Worm (Caenorhabditis elegans) whole organism, L4 larva: Measurements from ENCODE around the gene C01B9.1.

ENCODE experiments used
- F37D6.2 ChIP-seq: sonication (generic microtip); optimal IDR thresholded peaks from 2 replicates; lab custom pipeline; 2016; ENCODE audit warnings: mild to moderate bottlenecking, missing genetic modification characterization, missing compliant biosample characterization
- Y48G9A.11 ChIP-seq: fragments of 200-800 bp; sonication (Bioruptor generic); IDR thresholded peaks from 2 replicates; pipeline ENCODE4 v1.3.6; 2022; ENCODE audit warnings: missing genetic modification reagents, missing genetic modification characterization, missing compliant biosample characterization
- aha-1 ChIP-seq: fragments of 150-350 bp; peaks from one replicate; lab custom pipeline; 2014; ENCODE audit warnings: missing biosample characterization, missing genetic modification characterization
- arid-1 ChIP-seq: fragments of 200-800 bp; sonication (Bioruptor generic); conservative IDR thresholded peaks from 2 replicates; pipeline ENCODE4 v1.3.6; 2022; ENCODE audit warnings: missing genetic modification reagents, missing genetic modification characterization, missing compliant biosample characterization
- ceh-20 ChIP-seq: fragments of 200-800 bp; sonication (Bioruptor generic); IDR thresholded peaks from 2 replicates; pipeline ENCODE4 v1.3.6; 2022; ENCODE audit warnings: missing genetic modification reagents, missing genetic modification characterization, missing compliant biosample characterization
- ceh-28 ChIP-seq: fragments of 150-350 bp; optimal IDR thresholded peaks from 2 replicates; lab custom pipeline; 2014; ENCODE audit warnings: missing biosample characterization, missing genetic modification reagents, missing genetic modification characterization
- ceh-32 ChIP-seq: sonication (generic microtip); optimal IDR thresholded peaks from 2 replicates; lab custom pipeline; 2016; ENCODE audit warnings: mild to moderate bottlenecking, missing genetic modification characterization, missing compliant biosample characterization; ENCODE audit not compliant: poor library complexity
- ceh-44 ChIP-seq: fragments of 200-800 bp; sonication (Bioruptor generic); IDR thresholded peaks from 2 replicates; pipeline ENCODE4 v1.3.6; 2022; ENCODE audit warnings: missing genetic modification reagents, missing genetic modification characterization, missing compliant biosample characterization
- ces-1 ChIP-seq: fragments of 150-350 bp; sonication (generic microtip); optimal IDR thresholded peaks from 4 replicates; lab custom pipeline; 2014; ENCODE audit warnings: missing biosample characterization, missing genetic modification reagents, missing genetic modification characterization
- cey-2 ChIP-seq: sonication (generic microtip); optimal IDR thresholded peaks from 3 replicates; lab custom pipeline; 2017; ENCODE audit warnings: missing genetic modification characterization, mild to moderate bottlenecking, missing compliant biosample characterization, antibody characterized with exemption, borderline replicate concordance; ENCODE audit not compliant: insufficient read depth
- ctbp-1 ChIP-seq: fragments of 200-800 bp; sonication (Bioruptor generic); IDR thresholded peaks from 2 replicates; pipeline ENCODE4 v1.3.6; 2022; ENCODE audit warnings: missing genetic modification reagents, missing genetic modification characterization, missing compliant biosample characterization
- daf-12 ChIP-seq: fragments of 150-350 bp; optimal IDR thresholded peaks from 2 replicates; lab custom pipeline; 2014; ENCODE audit warnings: missing biosample characterization, missing genetic modification reagents, missing genetic modification characterization
- daf-19 ChIP-seq: fragments of 200-800 bp; sonication (Bioruptor generic); conservative IDR thresholded peaks from 2 replicates; pipeline ENCODE4 v1.3.6; 2022; ENCODE audit warnings: missing genetic modification characterization, missing compliant biosample characterization
- daf-8 ChIP-seq: fragments of 200-800 bp; sonication (Bioruptor generic); IDR thresholded peaks from 2 replicates; pipeline ENCODE4 v1.3.6; 2022; ENCODE audit warnings: missing genetic modification characterization, missing compliant biosample characterization
- dve-1 ChIP-seq: sonication (generic microtip); optimal IDR thresholded peaks from 2 replicates; lab custom pipeline; 2017; ENCODE audit warnings: antibody characterized with exemption, mild to moderate bottlenecking, missing genetic modification characterization, missing compliant biosample characterization; ENCODE audit not compliant: insufficient read depth
- egl-27 ChIP-seq: sonication (generic microtip); optimal IDR thresholded peaks from 3 replicates; lab custom pipeline; 2017; ENCODE audit warnings: missing biosample characterization, missing genetic modification reagents, missing genetic modification characterization
- egl-43 ChIP-seq: fragments of 200-800 bp; sonication (Bioruptor generic); IDR thresholded peaks from 2 replicates; pipeline ENCODE4 v1.3.6; 2022; ENCODE audit warnings: missing genetic modification reagents, missing genetic modification characterization, missing compliant biosample characterization
- fkh-10 ChIP-seq: fragments of 150-350 bp; optimal IDR thresholded peaks from 2 replicates; lab custom pipeline; 2014; ENCODE audit warnings: missing biosample characterization, missing genetic modification reagents, missing genetic modification characterization
- gei-8 ChIP-seq: fragments of 200-800 bp; sonication (Bioruptor generic); optimal IDR thresholded peaks from 2 replicates; lab custom pipeline; 2018; ENCODE audit warnings: mild to moderate bottlenecking, missing genetic modification characterization, missing compliant biosample characterization
- hif-1 ChIP-seq, 2 experiments: sonication (generic microtip); optimal IDR thresholded peaks; 2 replicates each; lab custom pipeline; 2016 to 2017; ENCODE audit warnings: missing compliant biosample characterization in 2 of 2, missing genetic modification characterization in 2 of 2, missing genetic modification reagents in 2 of 2, missing genotype in 2 of 2, mild to moderate bottlenecking in 1 of 2
- hlh-11 ChIP-seq: fragments of 200-800 bp; sonication (Bioruptor generic); optimal IDR thresholded peaks from 2 replicates; lab custom pipeline; 2018; ENCODE audit warnings: mild to moderate bottlenecking, missing genetic modification characterization, missing compliant biosample characterization
- hlh-30 ChIP-seq: sonication (generic microtip); optimal IDR thresholded peaks from 2 replicates; lab custom pipeline; 2017; ENCODE audit warnings: antibody characterized with exemption, mild to moderate bottlenecking, missing genetic modification characterization, missing compliant biosample characterization; ENCODE audit not compliant: insufficient read depth
- jun-1 ChIP-seq: fragments of 150-350 bp; optimal IDR thresholded peaks from 2 replicates; lab custom pipeline; 2014; ENCODE audit warnings: missing biosample characterization, missing genetic modification reagents, missing genetic modification characterization
- lin-15B ChIP-seq: fragments of 150-350 bp; sonication (generic microtip); optimal IDR thresholded peaks from 3 replicates; lab custom pipeline; 2014; ENCODE audit warnings: missing biosample characterization, missing genetic modification characterization
- lir-3 ChIP-seq: sonication (generic microtip); optimal IDR thresholded peaks from 2 replicates; lab custom pipeline; 2016; ENCODE audit warnings: mild to moderate bottlenecking, missing genetic modification characterization, missing compliant biosample characterization
- lsy-2 ChIP-seq, 2 experiments: fragments of 150-350 bp in 1 of 2; sonication (generic microtip) in 1 of 2; optimal IDR thresholded peaks; 2 replicates each; lab custom pipeline; 2014 to 2017; ENCODE audit warnings: missing biosample characterization in 2 of 2, missing genetic modification characterization in 2 of 2
- madf-5 ChIP-seq, 2 experiments: fragments of 200-800 bp; sonication (Bioruptor generic); IDR thresholded peaks; 2 replicates each; pipeline ENCODE4 v1.3.6; 2022; ENCODE audit warnings: missing compliant biosample characterization in 2 of 2, missing genetic modification characterization in 2 of 2
- madf-9 ChIP-seq: fragments of 200-800 bp; sonication (Bioruptor generic); conservative IDR thresholded peaks from 2 replicates; pipeline ENCODE4 v1.3.6; 2022; ENCODE audit warnings: missing genetic modification reagents, missing genetic modification characterization, missing compliant biosample characterization
- mep-1 ChIP-seq: fragments of 150-350 bp; sonication (generic microtip); optimal IDR thresholded peaks from 3 replicates; lab custom pipeline; 2014; ENCODE audit warnings: missing biosample characterization, missing genetic modification characterization
- mes-2 ChIP-seq: sonication (generic microtip); optimal IDR thresholded peaks from 2 replicates; lab custom pipeline; 2016; ENCODE audit warnings: missing genotype, mild to moderate bottlenecking, missing genetic modification characterization, missing compliant biosample characterization; ENCODE audit not compliant: poor library complexity, severe bottlenecking
- mxl-2 ChIP-seq: fragments of 200-800 bp; sonication (Bioruptor generic); conservative IDR thresholded peaks from 2 replicates; pipeline ENCODE4 v1.3.6; 2022; ENCODE audit warnings: missing genetic modification reagents, missing genetic modification characterization, missing compliant biosample characterization
- mxl-3 ChIP-seq: fragments of 200-800 bp; sonication (Bioruptor generic); optimal IDR thresholded peaks from 2 replicates; lab custom pipeline; 2018; ENCODE audit warnings: mild to moderate bottlenecking, missing genetic modification characterization, missing compliant biosample characterization
- nhr-102 ChIP-seq: sonication (generic microtip); optimal IDR thresholded peaks from 2 replicates; lab custom pipeline; 2016; ENCODE audit warnings: mild to moderate bottlenecking, missing genetic modification characterization, moderate library complexity, missing compliant biosample characterization
- nhr-11 ChIP-seq: fragments of 150-350 bp; optimal IDR thresholded peaks from 2 replicates; lab custom pipeline; 2014; ENCODE audit warnings: missing biosample characterization, missing genetic modification characterization
- nhr-237 ChIP-seq: sonication (generic microtip); optimal IDR thresholded peaks from 2 replicates; lab custom pipeline; 2017; ENCODE audit warnings: missing biosample characterization, missing genetic modification characterization
- nhr-28 ChIP-seq: fragments of 150-350 bp; optimal IDR thresholded peaks from 2 replicates; lab custom pipeline; 2014; ENCODE audit warnings: missing biosample characterization, missing genetic modification characterization
- nhr-48 ChIP-seq: sonication (generic microtip); optimal IDR thresholded peaks from 2 replicates; lab custom pipeline; 2016; ENCODE audit warnings: mild to moderate bottlenecking, missing genetic modification characterization, missing compliant biosample characterization
- php-3 ChIP-seq: fragments of 200-800 bp; sonication (Bioruptor generic); IDR thresholded peaks from 2 replicates; pipeline ENCODE4 v1.3.6; 2022; ENCODE audit warnings: missing genetic modification reagents, missing genetic modification characterization, missing compliant biosample characterization
- snpc-4 ChIP-seq: fragments of 150-350 bp; optimal IDR thresholded peaks from 2 replicates; lab custom pipeline; 2014; ENCODE audit warnings: missing biosample characterization, missing genetic modification characterization
- spr-1 ChIP-seq: sonication (generic microtip); optimal IDR thresholded peaks from 2 replicates; lab custom pipeline; 2016; ENCODE audit warnings: mild to moderate bottlenecking, missing genetic modification characterization, missing compliant biosample characterization
- spr-3 ChIP-seq: fragments of 200-800 bp; sonication (Bioruptor generic); optimal IDR thresholded peaks from 2 replicates; lab custom pipeline; 2018; ENCODE audit warnings: mild to moderate bottlenecking, missing genetic modification characterization, missing compliant biosample characterization
- tag-97 ChIP-seq: fragments of 200-800 bp; sonication (Bioruptor generic); IDR thresholded peaks from 2 replicates; pipeline ENCODE4 v1.3.6; 2022; ENCODE audit warnings: missing genetic modification characterization, missing compliant biosample characterization
- tra-1 ChIP-seq: fragments of 200-800 bp; sonication (Bioruptor generic); IDR thresholded peaks from 2 replicates; pipeline ENCODE4 v1.3.6; 2022; ENCODE audit warnings: missing genetic modification reagents, missing genetic modification characterization, missing compliant biosample characterization
- zfp-3 ChIP-seq: fragments of 200-800 bp; sonication (Bioruptor generic); conservative IDR thresholded peaks from 2 replicates; pipeline ENCODE4 v1.3.6; 2022; ENCODE audit warnings: missing genetic modification reagents, missing genetic modification characterization, missing compliant biosample characterization
- zip-11 ChIP-seq: fragments of 200-800 bp; sonication (Bioruptor generic); IDR thresholded peaks from 2 replicates; pipeline ENCODE4 v1.3.6; 2022; ENCODE audit warnings: missing genetic modification characterization, missing compliant biosample characterization
- zip-2 ChIP-seq: fragments of 150-350 bp; optimal IDR thresholded peaks from 2 replicates; lab custom pipeline; 2014; ENCODE audit warnings: missing biosample characterization, missing genetic modification characterization
- ztf-11 ChIP-seq: fragments of 150-350 bp; optimal IDR thresholded peaks from 2 replicates; lab custom pipeline; 2014; ENCODE audit warnings: missing biosample characterization, missing genetic modification characterization

C01B9.1 gene

DNA sequence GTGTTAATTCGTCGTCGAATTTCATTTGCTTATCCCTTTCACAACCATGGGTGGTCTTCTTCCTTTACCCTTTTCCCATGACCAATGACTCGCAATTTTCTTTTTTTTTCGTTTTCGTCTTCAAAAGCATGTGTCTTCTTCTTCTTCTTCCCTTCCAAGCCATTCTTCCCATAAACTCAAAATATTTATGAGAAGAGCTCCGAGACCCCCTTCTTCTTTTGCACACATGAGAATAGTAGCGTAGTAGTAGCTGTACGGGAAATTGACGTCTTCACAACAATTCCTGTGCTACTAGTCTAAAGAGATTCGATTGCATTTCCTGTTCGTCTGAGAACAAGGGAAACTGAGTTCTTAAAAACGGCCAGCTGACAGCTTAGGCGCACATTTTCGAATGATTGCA lies 41.0 kb downstream of the C01B9.1 start:
- TF ChIP-seq dve-1 (tag; lab: Kevin White, UChicago) (no peak), egl-27 (tag; lab: Kevin White, UChicago) (no peak), ztf-11 (tag; lab: Kevin White, UChicago) (no peak), daf-12 (tag; lab: Kevin White, UChicago) (no peak), fkh-10 (GFP tag; lab: Kevin White, UChicago) (peak; percentile 57), madf-9 (no peak)

- TF ChIP-seq hif-1 (tag; optimal IDR thresholded peaks at IDR 0.05; lab: Kevin White, UChicago) (no peak), nhr-48 (tag; lab: Kevin White, UChicago) (no peak), snpc-4 (tag; lab: Kevin White, UChicago) (no peak), mep-1 (tag; lab: Kevin White, UChicago) (no peak), mxl-3 (GFP tag; lab: Kevin White, UChicago) (no peak), spr-1 (tag; lab: Kevin White, UChicago) (no peak), lin-15B (tag; lab: Kevin White, UChicago) (no peak), egl-27 (tag; lab: Kevin White, UChicago) (no peak), aha-1 (tag; lab: Kevin White, UChicago) (no peak), egl-43 (GFP tag; lab: Robert Waterston, UW) (no peak), ceh-32 (tag; lab: Kevin White, UChicago) (no peak), gei-8 (GFP tag; lab: Kevin White, UChicago) (no peak), lsy-2 (tag; optimal IDR thresholded peaks at IDR 0.05; lab: Kevin White, UChicago) (peak in 1 of 2 experiments; percentile 0), nhr-102 (tag; lab: Kevin White, UChicago) (no peak), spr-3 (no peak), daf-19 (GFP tag; lab: Robert Waterston, UW) (no peak), mes-2 (tag; lab: Kevin White, UChicago) (no peak), nhr-28 (tag; lab: Kevin White, UChicago) (no peak), Y48G9A.11 (GFP tag; lab: Robert Waterston, UW) (no peak), zfp-3 (GFP tag; lab: Robert Waterston, UW) (no peak), ces-1 (GFP tag; lab: Kevin White, UChicago) (peak; percentile 79), tra-1 (GFP tag; lab: Robert Waterston, UW) (no peak), jun-1 (no peak), tag-97 (GFP tag; lab: Robert Waterston, UW) (no peak), ctbp-1 (GFP tag; lab: Robert Waterston, UW) (peak; percentile 49; the same call in 1 of the 2 replicates)
These were observed 42.0 kb downstream of the C01B9.1 start for ce11 chrII:13813413-13813812.

DNA sequence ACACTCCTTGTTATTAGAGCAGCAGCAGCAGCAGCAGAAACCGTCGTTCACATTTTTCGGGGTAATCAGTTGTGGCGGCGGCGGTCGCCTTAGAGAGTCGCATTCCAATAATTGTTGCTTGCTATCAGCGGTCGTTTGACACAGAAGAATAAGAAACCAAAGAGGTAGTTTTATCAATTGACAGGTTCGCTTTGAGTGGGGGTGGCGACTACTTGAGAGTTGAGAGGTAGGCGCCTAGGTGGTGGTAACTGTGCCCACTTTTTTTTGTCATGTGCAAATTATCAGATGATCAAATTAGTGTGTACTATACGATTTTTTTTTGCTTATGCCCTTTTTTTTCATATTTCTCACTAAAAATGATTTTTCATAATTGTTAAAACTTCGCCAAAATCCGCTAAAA lies 42.6 kb downstream of the C01B9.1 start:
- TF ChIP-seq mxl-2 (GFP tag; lab: Robert Waterston, UW) (no peak), egl-27 (tag; lab: Kevin White, UChicago) (no peak), aha-1 (tag; lab: Kevin White, UChicago) (peak; percentile 97), nhr-237 (tag; lab: Kevin White, UChicago) (no peak), tra-1 (GFP tag; lab: Robert Waterston, UW) (no peak), lir-3 (tag; lab: Kevin White, UChicago) (no peak), cey-2 (tag; lab: Kevin White, UChicago) (no peak), nhr-11 (tag; lab: Kevin White, UChicago) (no peak), hlh-30 (tag; lab: Kevin White, UChicago) (peak; percentile 26), spr-1 (tag; lab: Kevin White, UChicago) (no peak), tag-97 (GFP tag; lab: Robert Waterston, UW) (no peak), ceh-28 (tag; lab: Kevin White, UChicago) (no peak), hlh-11 (tag; lab: Kevin White, UChicago) (peak; percentile 82), zip-2 (tag; lab: Kevin White, UChicago) (no peak), php-3 (GFP tag; lab: Robert Waterston, UW) (0 out of 2 replicates have a peak, but pooled peaks have one; percentile 11), jun-1 (no peak), nhr-28 (tag; lab: Kevin White, UChicago) (peak; percentile 76), zip-11 (no peak), F37D6.2 (tag; lab: Kevin White, UChicago) (no peak), madf-5 (GFP tag; IDR thresholded peaks at IDR 0.05; lab: Robert Waterston, UW) (no peak), lsy-2 (tag; optimal IDR thresholded peaks at IDR 0.05; lab: Kevin White, UChicago) (no peak), ceh-20 (no peak), daf-8 (GFP tag; lab: Robert Waterston, UW) (no peak), arid-1 (GFP tag; lab: Robert Waterston, UW) (no peak), ceh-44 (GFP tag; lab: Robert Waterston, UW) (no peak), ces-1 (GFP tag; lab: Kevin White, UChicago) (no peak)
